Worm (Caenorhabditis elegans): ENCODE measurements around the gene srh-288.

The srh-288 gene

DNA sequence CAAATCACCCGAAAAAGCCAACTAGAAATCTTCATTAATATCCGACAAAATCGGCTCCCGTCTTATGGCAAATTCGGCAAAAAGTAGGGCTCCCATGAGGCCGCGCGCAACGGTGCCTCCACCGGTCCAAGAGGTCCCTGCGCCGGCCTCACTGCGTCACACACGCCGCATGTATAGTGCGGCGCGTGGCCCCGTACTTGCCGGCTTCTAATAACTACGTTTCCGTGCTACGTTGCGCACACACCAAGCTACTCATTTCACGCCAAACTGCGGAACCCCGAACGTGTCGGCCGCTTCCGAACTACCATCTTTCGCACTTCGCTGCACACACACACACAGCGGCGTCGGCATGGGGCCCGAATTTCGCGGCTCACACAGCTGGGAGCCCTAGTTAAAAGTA is 24.1 kb upstream of the srh-288 start:
- TF ChIP-seq hlh-1 (tag; optimal IDR thresholded peaks at IDR 0.05) (no peak), ceh-83 (GFP tag; optimal IDR thresholded peaks at IDR 0.05) (no peak), ztf-11 (tag; optimal IDR thresholded peaks at IDR 0.05) (no peak), sem-2 (GFP tag; optimal IDR thresholded peaks at IDR 0.05) (no peak), mab-5 (tag; optimal IDR thresholded peaks at IDR 0.05) (no peak), lin-32 (GFP tag; optimal IDR thresholded peaks at IDR 0.05) (no peak), blmp-1 (tag; optimal IDR thresholded peaks at IDR 0.05) (no peak), lin-13 (tag; optimal IDR thresholded peaks at IDR 0.05) (no peak), flh-1 (GFP tag; optimal IDR thresholded peaks at IDR 0.05) (no peak), pha-4 (tag; optimal IDR thresholded peaks at IDR 0.05) (no peak), nhr-28 (tag; optimal IDR thresholded peaks at IDR 0.05) (no peak), zip-8 (tag; optimal IDR thresholded peaks at IDR 0.05) (no peak), bed-3 (GFP tag; optimal IDR thresholded peaks at IDR 0.05) (no peak), unc-120 (tag; optimal IDR thresholded peaks at IDR 0.05; ENCODE audit: poor library complexity, severe bottlenecking) (no peak), tbx-8 (GFP tag; optimal IDR thresholded peaks at IDR 0.05) (no peak), unc-39 (tag; optimal IDR thresholded peaks at IDR 0.05) (no peak), lsy-2 (tag; optimal IDR thresholded peaks at IDR 0.05) (no peak), ham-2 (GFP tag; optimal IDR thresholded peaks at IDR 0.05) (no peak), nhr-76 (tag; optimal IDR thresholded peaks at IDR 0.05) (no peak)

DNA sequence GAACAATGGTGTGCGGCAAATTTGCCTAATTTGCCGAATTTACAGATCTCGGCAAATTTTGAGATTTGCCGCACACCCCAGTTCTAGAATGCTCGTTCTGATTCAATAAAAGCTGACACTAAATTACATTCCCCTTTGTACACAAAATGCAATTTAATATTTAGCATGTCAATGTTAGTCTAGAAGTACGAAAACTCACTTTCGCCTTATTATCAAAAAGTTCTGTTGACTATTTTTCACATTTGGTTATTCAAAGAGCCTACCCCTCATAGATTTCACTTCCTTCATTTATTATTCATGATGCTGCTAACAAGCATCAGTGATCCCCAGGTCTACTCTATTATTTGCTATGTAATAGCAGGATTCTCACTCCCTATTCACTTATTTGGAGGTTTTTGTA is 23.0 kb upstream of the srh-288 start, which contains the start of gene srh-298:
TSS of gene srh-298 (plus strand) at position 301 of the 400 bp plus-strand sequence.
- TF ChIP-seq nhr-12 (tag; optimal IDR thresholded peaks at IDR 0.05): no peak
- no peak for TF ChIP-seq lin-32 (GFP tag; optimal IDR thresholded peaks at IDR 0.05)
- TF ChIP-seq bed-3 (GFP tag; optimal IDR thresholded peaks at IDR 0.05): no peak

DNA sequence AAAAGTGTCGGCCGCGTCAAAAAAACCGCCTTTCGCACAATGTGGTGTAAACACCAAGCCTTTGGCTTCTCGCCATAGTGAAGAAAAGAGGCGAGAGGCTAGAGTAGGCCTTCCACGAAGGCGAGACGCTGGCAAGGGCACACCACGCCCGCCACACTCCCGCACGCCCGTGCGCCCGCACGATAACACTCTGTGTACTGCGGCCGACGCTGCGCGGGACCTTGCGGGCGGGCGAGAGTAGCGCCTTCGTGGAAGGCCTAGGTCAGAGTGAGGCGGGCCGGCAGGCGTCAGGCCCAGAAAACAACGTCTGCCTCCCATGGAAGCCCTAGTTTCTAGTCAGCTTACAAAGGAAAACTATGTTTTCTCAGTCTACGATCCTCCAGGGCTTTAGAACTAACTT is 16.6 kb upstream of the srh-288 start:
- TF ChIP-seq blmp-1 (tag; optimal IDR thresholded peaks at IDR 0.05): no peak
- TF ChIP-seq unc-39 (tag; optimal IDR thresholded peaks at IDR 0.05): no peak
- no peak for TF ChIP-seq nhr-28 (tag; optimal IDR thresholded peaks at IDR 0.05)
- no peak for TF ChIP-seq ces-1 (GFP tag; optimal IDR thresholded peaks at IDR 0.05)
- no peak for TF ChIP-seq zip-8 (tag; optimal IDR thresholded peaks at IDR 0.05)

DNA sequence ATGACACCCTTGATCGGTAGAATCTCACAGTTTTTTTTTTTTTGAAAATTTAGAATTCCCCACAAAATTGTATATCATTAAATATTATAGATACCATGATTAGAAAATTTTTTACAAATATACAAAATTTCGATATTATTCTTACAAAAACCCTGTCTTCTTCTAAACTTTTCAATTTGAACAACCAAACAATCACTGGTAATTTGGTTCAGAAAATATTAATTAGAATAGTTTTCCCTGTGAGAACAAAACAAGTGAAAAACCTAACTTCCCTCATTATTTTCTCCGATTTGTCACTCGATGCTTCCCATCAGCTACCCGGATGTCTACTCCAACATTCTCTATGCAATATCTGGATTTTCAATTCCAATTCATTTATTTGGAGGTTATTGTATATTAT is 14.5 kb upstream of the srh-288 start, which contains the start of gene srh-296:
TSS of gene srh-296 (plus strand) at position 301 of the 400 bp plus-strand sequence.
- TF ChIP-seq elt-3 (tag; optimal IDR thresholded peaks at IDR 0.05): no peak
- no peak for TF ChIP-seq lin-13 (tag; optimal IDR thresholded peaks at IDR 0.05)
- TF ChIP-seq lin-32 (GFP tag; optimal IDR thresholded peaks at IDR 0.05): no peak
- TF ChIP-seq unc-120 (tag; optimal IDR thresholded peaks at IDR 0.05; ENCODE audit: poor library complexity, severe bottlenecking): no peak
- no peak for TF ChIP-seq nhr-76 (tag; optimal IDR thresholded peaks at IDR 0.05)
- TF ChIP-seq mep-1 (tag; optimal IDR thresholded peaks at IDR 0.05): no peak
- no peak for TF ChIP-seq mls-2 (tag; optimal IDR thresholded peaks at IDR 0.05)
- no peak for TF ChIP-seq ceh-83 (GFP tag; optimal IDR thresholded peaks at IDR 0.05)
- TF ChIP-seq ceh-43 (GFP tag; optimal IDR thresholded peaks at IDR 0.05): no peak
- no peak for TF ChIP-seq lsy-2 (tag; optimal IDR thresholded peaks at IDR 0.05)
- TF ChIP-seq nhr-28 (tag; optimal IDR thresholded peaks at IDR 0.05): no peak
- no peak for TF ChIP-seq blmp-1 (tag; optimal IDR thresholded peaks at IDR 0.05)
- TF ChIP-seq flh-1 (GFP tag; optimal IDR thresholded peaks at IDR 0.05): no peak
- no peak for TF ChIP-seq nhr-2 (tag; optimal IDR thresholded peaks at IDR 0.05)
- no peak for TF ChIP-seq hlh-1 (tag; optimal IDR thresholded peaks at IDR 0.05)
- no peak for TF ChIP-seq sem-2 (GFP tag; optimal IDR thresholded peaks at IDR 0.05)
- TF ChIP-seq snpc-4 (tag; optimal IDR thresholded peaks at IDR 0.05): no peak
- no peak for TF ChIP-seq ham-2 (GFP tag; optimal IDR thresholded peaks at IDR 0.05)

DNA sequence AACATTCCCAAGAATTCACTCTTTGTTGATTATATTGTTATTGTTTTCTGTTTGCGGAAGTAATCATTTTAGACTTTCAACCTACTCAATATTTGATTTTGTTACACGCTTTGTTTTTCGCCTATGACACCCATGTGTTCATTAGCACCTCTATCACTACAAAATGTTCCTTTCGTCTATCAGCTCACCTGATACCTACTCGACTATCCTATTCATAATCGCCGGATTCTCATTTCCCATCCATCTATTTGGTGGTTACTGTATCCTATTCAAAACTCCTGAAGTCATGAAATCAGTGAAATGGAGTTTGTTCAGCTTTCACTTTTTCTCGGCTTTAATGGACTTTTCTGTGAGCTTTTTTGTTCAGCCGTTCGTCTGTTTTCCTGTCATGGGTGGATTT is 9.8 kb upstream of the srh-288 start, which contains the start of gene srh-291:
TSS of gene srh-291 (plus strand) at position 301 of the 400 bp plus-strand sequence.
- no peak for TF ChIP-seq nhr-76 (tag; optimal IDR thresholded peaks at IDR 0.05)

DNA sequence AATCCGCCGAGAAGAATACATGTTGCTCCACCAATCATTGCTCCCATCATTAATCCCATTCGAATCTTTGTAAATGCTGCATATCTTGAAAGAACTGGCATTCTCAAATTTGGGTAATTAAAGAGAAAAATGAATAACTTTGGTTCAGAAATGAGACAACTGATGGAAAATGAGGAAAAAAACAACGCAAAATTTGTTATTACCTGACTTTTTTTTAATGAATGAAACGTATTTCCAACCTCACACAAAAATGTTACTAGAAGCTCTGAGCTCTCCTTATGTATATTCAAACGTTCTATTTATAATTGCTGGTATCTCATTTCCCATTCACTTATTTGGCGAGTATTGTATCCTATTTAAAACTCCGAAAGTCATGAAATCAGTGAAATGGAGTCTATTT is 7.0 kb upstream of the srh-288 start, which contains the start of the genes Y94A7B.11 and srh-292:
TSS of gene Y94A7B.11 (minus strand) at position 101 of the 400 bp plus-strand sequence.
TSS of gene srh-292 (plus strand) at position 251 of the 400 bp plus-strand sequence.
- no peak for TF ChIP-seq ces-1 (GFP tag; optimal IDR thresholded peaks at IDR 0.05)
- no peak for TF ChIP-seq pha-4 (tag; optimal IDR thresholded peaks at IDR 0.05)
- no peak for TF ChIP-seq ceh-39 (tag; optimal IDR thresholded peaks at IDR 0.05)
- no peak for TF ChIP-seq unc-120 (tag; optimal IDR thresholded peaks at IDR 0.05; ENCODE audit: poor library complexity, severe bottlenecking)
- no peak for TF ChIP-seq mep-1 (tag; optimal IDR thresholded peaks at IDR 0.05)
- no peak for TF ChIP-seq unc-39 (tag; optimal IDR thresholded peaks at IDR 0.05)
- TF ChIP-seq nhr-28 (tag; optimal IDR thresholded peaks at IDR 0.05): no peak
- no peak for TF ChIP-seq sptf-1 (tag; optimal IDR thresholded peaks at IDR 0.05)
- no peak for TF ChIP-seq tbx-8 (GFP tag; optimal IDR thresholded peaks at IDR 0.05)
- no peak for TF ChIP-seq nhr-76 (tag; optimal IDR thresholded peaks at IDR 0.05)
- TF ChIP-seq ceh-83 (GFP tag; optimal IDR thresholded peaks at IDR 0.05): no peak
- no peak for TF ChIP-seq sem-2 (GFP tag; optimal IDR thresholded peaks at IDR 0.05)
- no peak for TF ChIP-seq ham-2 (GFP tag; optimal IDR thresholded peaks at IDR 0.05)
- TF ChIP-seq lin-32 (GFP tag; optimal IDR thresholded peaks at IDR 0.05): no peak
- TF ChIP-seq mls-2 (tag; optimal IDR thresholded peaks at IDR 0.05): no peak
- no peak for TF ChIP-seq lsy-2 (tag; optimal IDR thresholded peaks at IDR 0.05)
- TF ChIP-seq ceh-43 (GFP tag; optimal IDR thresholded peaks at IDR 0.05): no peak

All from whole organism, mixed stage, embryonic.